Worm (Caenorhabditis elegans) whole organism, L2 larva: ENCODE data around the gene F36D3.1.

Experiments
- aly-2 ChIP-seq: fragments of 150-350 bp; optimal IDR thresholded peaks from 2 replicates; lab custom pipeline; 2014; ENCODE audit warnings: missing biosample characterization, missing genetic modification characterization
- ama-1 ChIP-seq: fragments of 150-350 bp; optimal IDR thresholded peaks from 2 replicates; lab custom pipeline; 2018; ENCODE audit warnings: inconsistent platforms
- dmd-4 ChIP-seq: sonication (generic microtip); optimal IDR thresholded peaks from 2 replicates; lab custom pipeline; 2017; ENCODE audit warnings: missing biosample characterization, missing genetic modification characterization
- lin-13 ChIP-seq: fragments of 150-350 bp; optimal IDR thresholded peaks from 2 replicates; lab custom pipeline; 2014; ENCODE audit warnings: missing biosample characterization, missing genetic modification reagents, missing genetic modification characterization
- nhr-12 ChIP-seq: fragments of 150-350 bp; optimal IDR thresholded peaks from 2 replicates; lab custom pipeline; 2014; ENCODE audit warnings: missing biosample characterization, missing genetic modification characterization

ce11 chrV:16470916-16471315, 28.2 kb upstream of the F36D3.1 start, which contains the start of gene srh-138:
- TF ChIP-seq nhr-12 (tag; lab: Kevin White, UChicago) = no peak
- no peak for TF ChIP-seq lin-13
- TF ChIP-seq aly-2 (tag; lab: Kevin White, UChicago) = no peak
- no peak for TF ChIP-seq ama-1
- TF ChIP-seq dmd-4 = no peak
